Fruit fly (Drosophila melanogaster): Measurements from ENCODE around the gene loh.

loh gene

dm6 chr2L:10403803-10404315 lies 38.5 kb upstream of the loh start (continued):
- TF ChIP-seq CG4617 (GFP tag; optimal IDR thresholded peaks at IDR 0.05; ENCODE audit: borderline replicate concordance) (peak; percentile 57), Doc3 (GFP tag; IDR thresholded peaks at IDR 0.05; ENCODE audit: partially characterized antibody) (0 out of 3 replicates have a peak, but pooled peaks have one; percentile 38), Dad (GFP tag; optimal IDR thresholded peaks at IDR 0.05) (no peak), luna (GFP tag; optimal IDR thresholded peaks at IDR 0.05) (no peak), CG14860 (GFP tag; IDR thresholded peaks at IDR 0.05; ENCODE audit: partially characterized antibody) (peak; percentile 42; the same call in 1 of the 3 replicates), pfk (GFP tag; optimal IDR thresholded peaks at IDR 0.05) (peak; percentile 92), MESR4 (GFP tag; optimal IDR thresholded peaks at IDR 0.05) (peak; percentile 54), HLH4C (GFP tag; IDR thresholded peaks at IDR 0.05; ENCODE audit: partially characterized antibody) (peak; percentile 67), CG8924 (tag; optimal IDR thresholded peaks at IDR 0.05) (peak; percentile 79), CG11723 (GFP tag; optimal IDR thresholded peaks at IDR 0.05) (peak; percentile 49), CG16813 (GFP tag; IDR thresholded peaks at IDR 0.05; ENCODE audit: partially characterized antibody) (peak; percentile 45; the same call in 1 of the 3 replicates), YL-1 (GFP tag; optimal IDR thresholded peaks at IDR 0.05) (peak; percentile 45), CG2116 (GFP tag; optimal IDR thresholded peaks at IDR 0.05) (peak; percentile 72), bcd (GFP tag; optimal IDR thresholded peaks at IDR 0.05) (no peak), CG8765 (GFP tag; IDR thresholded peaks at IDR 0.05) (no peak), mam (GFP tag; optimal IDR thresholded peaks at IDR 0.05) (peak; percentile 25), Sry-δ (GFP tag; optimal IDR thresholded peaks at IDR 0.05) (peak; percentile 52), CG12659 (GFP tag; optimal IDR thresholded peaks at IDR 0.05) (peak; percentile 57), Sry-β (GFP tag; optimal IDR thresholded peaks at IDR 0.05) (peak; percentile 54), dan (GFP tag; IDR thresholded peaks at IDR 0.05) (no peak), CG31224 (GFP tag; IDR thresholded peaks at IDR 0.05) (no peak), al (GFP tag; IDR thresholded peaks at IDR 0.05) (no peak), CG13296 (GFP tag; optimal IDR thresholded peaks at IDR 0.05) (no peak), CG34224 (GFP tag; IDR thresholded peaks at IDR 0.05; ENCODE audit: partially characterized antibody) (peak; percentile 44; the same call in 2 of the 3 replicates), p53 (GFP tag; optimal IDR thresholded peaks at IDR 0.05) (no peak), row (GFP tag; IDR thresholded peaks at IDR 0.05) (peak; percentile 60), pzg (GFP tag; optimal IDR thresholded peaks at IDR 0.05) (peak; percentile 33), D19B (GFP tag; optimal IDR thresholded peaks at IDR 0.05) (no peak), Poxn (GFP tag; IDR thresholded peaks at IDR 0.05) (no peak), CG32767 (GFP tag; IDR thresholded peaks at IDR 0.05) (no peak), CG9215 (GFP tag; IDR thresholded peaks at IDR 0.05) (no peak), MBD-R2 (GFP tag; IDR thresholded peaks at IDR 0.05) (peak; percentile 52), gt (GFP tag; IDR thresholded peaks at IDR 0.05) (no peak), bbx (GFP tag; IDR thresholded peaks at IDR 0.05; ENCODE audit: partially characterized antibody) (0 out of 2 replicates have a peak, but pooled peaks have one; percentile 9), BEAF-32 (GFP tag; optimal IDR thresholded peaks at IDR 0.05) (peak; percentile 57), CG3995 (GFP tag; optimal IDR thresholded peaks at IDR 0.05) (peak; percentile 60), seq (GFP tag; IDR thresholded peaks at IDR 0.05) (no peak)

dm6 chr2L:10405008-10405654 lies 37.2 kb upstream of the loh start, which contains the start of the genes CG17768, LSm-4 and Ir31a:
Gene CG17768, minus strand, starts transcription at chr2L:10405203.
Gene LSm-4, minus strand, starts transcription at chr2L:10405203.
Gene Ir31a, plus strand, starts transcription at chr2L:10405565.
- TF ChIP-seq CG2678 (tag; optimal IDR thresholded peaks at IDR 0.05) (no peak), Antp (GFP tag; optimal IDR thresholded peaks at IDR 0.05) (no peak), CG1024 (GFP tag; IDR thresholded peaks at IDR 0.05) (no peak), CG6654 (GFP tag; optimal IDR thresholded peaks at IDR 0.05) (no peak), CG14860 (GFP tag; IDR thresholded peaks at IDR 0.05; ENCODE audit: partially characterized antibody) (peak; percentile 68), Dek (tag; optimal IDR thresholded peaks at IDR 0.05) (no peak), cato (GFP tag; optimal IDR thresholded peaks at IDR 0.05; ENCODE audit: borderline replicate concordance) (no peak), luna (GFP tag; optimal IDR thresholded peaks at IDR 0.05) (no peak), Dfd (GFP tag; optimal IDR thresholded peaks at IDR 0.05) (no peak), vvl (GFP tag; IDR thresholded peaks at IDR 0.05) (peak; percentile 84), CG4730 (GFP tag; IDR thresholded peaks at IDR 0.05) (no peak), sna (GFP tag; IDR thresholded peaks at IDR 0.05; ENCODE audit: partially characterized antibody) (peak; percentile 66; the same call in 1 of the 2 replicates), CTCF (GFP tag; optimal IDR thresholded peaks at IDR 0.05) (no peak), CG11560 (tag; IDR thresholded peaks at IDR 0.05) (no peak), CG18476 (GFP tag; optimal IDR thresholded peaks at IDR 0.05) (no peak), org-1 (GFP tag; optimal IDR thresholded peaks at IDR 0.05) (no peak), HLH4C (GFP tag; IDR thresholded peaks at IDR 0.05; ENCODE audit: partially characterized antibody) (peak; percentile 70)
